Worm (Caenorhabditis elegans) whole organism, early embryonic: Measurements from ENCODE around the gene C07B5.4.

Experiments used
- ama-1 ChIP-seq: fragments of 150-350 bp; optimal IDR thresholded peaks from 2 replicates; lab custom pipeline; 2014
- hmg-4 ChIP-seq: fragments of 200-800 bp; sonication (Bioruptor generic); optimal IDR thresholded peaks from 2 replicates; lab custom pipeline; 2018; ENCODE audit warnings: mild to moderate bottlenecking, missing genetic modification characterization, missing compliant biosample characterization
- tbx-11 ChIP-seq: fragments of 200-800 bp; sonication (Bioruptor generic); IDR thresholded peaks from 2 replicates; pipeline ENCODE4 v1.3.6; 2022; ENCODE audit warnings: missing genetic modification characterization, missing compliant biosample characterization
- tra-4 ChIP-seq: sonication (generic microtip); optimal IDR thresholded peaks from 2 replicates; lab custom pipeline; 2017; ENCODE audit warnings: missing genetic modification characterization, missing compliant biosample characterization

DNA sequence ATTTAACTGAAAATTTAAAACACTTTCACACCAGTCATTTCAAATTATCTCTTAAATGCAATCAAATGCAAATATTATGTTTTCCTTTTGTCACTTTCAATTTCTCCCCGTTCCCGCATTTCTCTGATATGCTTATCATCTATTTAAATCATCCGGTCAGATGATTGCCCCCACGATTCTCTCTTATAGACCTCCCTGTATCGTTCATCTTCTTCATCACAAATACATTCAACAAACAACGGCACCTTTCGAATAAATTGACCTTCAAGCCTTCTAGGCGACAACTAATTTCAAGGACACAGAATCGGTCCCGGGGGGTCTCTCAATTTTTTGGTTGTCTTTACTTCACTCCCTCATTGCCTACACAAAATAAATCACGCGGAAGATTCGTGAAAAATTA is 19.4 kb downstream of the C07B5.4 start:
- TF ChIP-seq ama-1 (lab: Kevin White, UChicago) (no peak), hmg-4 (GFP tag; lab: Kevin White, UChicago) (no peak), tbx-11 (no peak), tra-4 (tag; lab: Kevin White, UChicago) (no peak)
